Fruit fly (Drosophila melanogaster) whole organism, pupa: ENCODE results near the gene CG1677.

Experiments
- CG10348 ChIP-seq: fragments of 200-800 bp; sonication (Bioruptor generic); IDR thresholded peaks from 2 replicates; pipeline ENCODE4 v1.3.6; 2022; ENCODE audit warnings: missing biosample characterization, missing genetic modification characterization
- CG12605 ChIP-seq: fragments of 200-800 bp; sonication (Bioruptor generic); IDR thresholded peaks from 2 replicates; pipeline ENCODE4 v1.3.6; 2022; ENCODE audit warnings: missing biosample characterization, missing genetic modification characterization
- CG13204 ChIP-seq: fragments of 200-800 bp; sonication (Bioruptor generic); optimal IDR thresholded peaks from 2 replicates; lab custom pipeline; 2018; ENCODE audit warnings: missing biosample characterization, mild to moderate bottlenecking, missing genetic modification characterization, moderate library complexity
- CG14655 ChIP-seq: fragments of 200-800 bp; sonication (Bioruptor generic); optimal IDR thresholded peaks from 3 replicates; lab custom pipeline; 2017; ENCODE audit warnings: mild to moderate bottlenecking, missing biosample characterization, missing genetic modification reagents, missing genetic modification characterization
- CG15710 ChIP-seq: fragments of 200-800 bp; sonication (Bioruptor generic); optimal IDR thresholded peaks from 2 replicates; lab custom pipeline; 2018; ENCODE audit warnings: missing biosample characterization, mild to moderate bottlenecking, missing genetic modification characterization, moderate library complexity
- CG17806 ChIP-seq: fragments of 200-800 bp; sonication (Bioruptor generic); optimal IDR thresholded peaks from 2 replicates; lab custom pipeline; 2018; ENCODE audit warnings: missing biosample characterization, mild to moderate bottlenecking, missing genetic modification characterization, moderate library complexity
- CG32121 ChIP-seq: fragments of 200-800 bp; sonication (Bioruptor generic); IDR thresholded peaks from 2 replicates; pipeline ENCODE4 v1.3.6; 2022; ENCODE audit warnings: missing biosample characterization, missing genetic modification characterization
- CG34367 ChIP-seq: fragments of 200-800 bp; sonication (Bioruptor generic); optimal IDR thresholded peaks from 2 replicates; lab custom pipeline; 2018; ENCODE audit warnings: missing biosample characterization, mild to moderate bottlenecking, missing genetic modification characterization
- CG4496 ChIP-seq: fragments of 200-800 bp; sonication (Bioruptor generic); IDR thresholded peaks from 3 replicates; pipeline ENCODE4 v1.3.6; 2022; ENCODE audit warnings: missing biosample characterization, missing genetic modification characterization
- CG8159 ChIP-seq: fragments of 200-800 bp; sonication (Bioruptor generic); optimal IDR thresholded peaks from 3 replicates; lab custom pipeline; 2018; ENCODE audit warnings: missing biosample characterization, mild to moderate bottlenecking, missing genetic modification characterization, moderate library complexity
- CG8301 ChIP-seq: fragments of 200-800 bp; sonication (Bioruptor generic); optimal IDR thresholded peaks from 2 replicates; lab custom pipeline; 2018; ENCODE audit warnings: missing biosample characterization, mild to moderate bottlenecking, missing genetic modification characterization
- CG9948 ChIP-seq: fragments of 200-800 bp; sonication (Bioruptor generic); optimal IDR thresholded peaks from 2 replicates; lab custom pipeline; 2018; ENCODE audit warnings: missing biosample characterization, mild to moderate bottlenecking, missing genetic modification characterization, moderate library complexity
- D1 ChIP-seq: fragments of 200-800 bp; sonication (Bioruptor generic); optimal IDR thresholded peaks from 2 replicates; lab custom pipeline; 2018; ENCODE audit warnings: missing biosample characterization, mild to moderate bottlenecking, missing genetic modification characterization, moderate library complexity
- EcR ChIP-seq: fragments of 200-800 bp; sonication (Bioruptor generic); optimal IDR thresholded peaks from 3 replicates; lab custom pipeline; 2019; ENCODE audit warnings: missing biosample characterization, missing genetic modification characterization, mild to moderate bottlenecking, moderate library complexity, missing genetic modification reagents
- Ets98B ChIP-seq: fragments of 200-800 bp; sonication (Bioruptor generic); IDR thresholded peaks from 2 replicates; pipeline ENCODE4 v1.3.6; 2022; ENCODE audit warnings: missing biosample characterization, missing genetic modification characterization
- Pif1A ChIP-seq: fragments of 200-800 bp; sonication (Bioruptor generic); optimal IDR thresholded peaks from 3 replicates; lab custom pipeline; 2016; ENCODE audit warnings: missing biosample characterization, missing genetic modification characterization
- Pif1B ChIP-seq: fragments of 200-800 bp; sonication (Bioruptor generic); optimal IDR thresholded peaks from 3 replicates; lab custom pipeline; 2016; ENCODE audit warnings: missing biosample characterization, missing genetic modification characterization
- Snoo ChIP-seq: fragments of 200-800 bp; sonication (Bioruptor generic); optimal IDR thresholded peaks from 3 replicates; lab custom pipeline; 2017; ENCODE audit warnings: missing biosample characterization, mild to moderate bottlenecking, missing genetic modification characterization, inconsistent platforms
- fd96Ca ChIP-seq: fragments of 200-800 bp; sonication (Bioruptor generic); IDR thresholded peaks from 3 replicates; pipeline ENCODE4 v1.3.6; 2022; ENCODE audit warnings: missing biosample characterization, missing genetic modification characterization
- gl ChIP-seq: fragments of 200-800 bp; sonication (Bioruptor generic); optimal IDR thresholded peaks from 2 replicates; lab custom pipeline; 2018; ENCODE audit warnings: missing biosample characterization, mild to moderate bottlenecking, missing genetic modification characterization
- rn ChIP-seq: fragments of 200-800 bp; sonication (Bioruptor generic); IDR thresholded peaks from 2 replicates; pipeline ENCODE4 v1.3.6; 2022; ENCODE audit warnings: missing biosample characterization, missing genetic modification characterization

Gene CG1677

dm6 chrX:7293133-7293873 lies 112.3 kb downstream of the CG1677 start:
- TF ChIP-seq CG10348 (peak; percentile 71), Pif1A (peak; percentile 84), D1 (tag; lab: Kevin White, UChicago) (peak; percentile 65), gl (tag; lab: Kevin White, UChicago) (peak; percentile 80), rn (GFP tag; lab: Robert Waterston, UW) (peak; percentile 82), CG8159 (peak; percentile 89), CG17806 (tag; lab: Kevin White, UChicago) (peak; percentile 90), Ets98B (GFP tag; lab: Robert Waterston, UW) (peak; percentile 91), fd96Ca (GFP tag; lab: Robert Waterston, UW) (peak; percentile 93), CG15710 (tag; lab: Kevin White, UChicago) (peak; percentile 91), CG12605 (GFP tag; lab: Robert Waterston, UW) (peak; percentile 85), Snoo (tag; lab: Kevin White, UChicago) (peak; percentile 80), CG14655 (GFP tag; lab: Kevin White, UChicago) (peak; percentile 84), CG32121 (GFP tag; lab: Robert Waterston, UW) (peak; percentile 88), Pif1B (peak; percentile 86), CG34367 (tag; lab: Kevin White, UChicago) (peak; percentile 90), CG9948 (tag; lab: Kevin White, UChicago) (peak; percentile 85), CG13204 (peak; percentile 67), EcR (GFP tag; lab: Kevin White, UChicago) (no peak), CG4496 (GFP tag; lab: Robert Waterston, UW) (peak; percentile 95), CG8301 (tag; lab: Kevin White, UChicago) (peak; percentile 81)

dm6 chrX:7291850-7292499 lies 113.6 kb downstream of the CG1677 start:
- TF ChIP-seq CG34367 (tag; lab: Kevin White, UChicago) = peak; percentile 54
- TF ChIP-seq rn (GFP tag; lab: Robert Waterston, UW) = no peak
- peak; percentile 83 for TF ChIP-seq CG14655 (GFP tag; lab: Kevin White, UChicago)
- peak; percentile 59 for TF ChIP-seq Ets98B (GFP tag; lab: Robert Waterston, UW)
- TF ChIP-seq Snoo (tag; lab: Kevin White, UChicago) = peak; percentile 63
- TF ChIP-seq CG4496 (GFP tag; lab: Robert Waterston, UW) = peak; percentile 69; the same call in 2 of the 3 replicates
- peak; percentile 86 for TF ChIP-seq CG8159
- peak; percentile 77 for TF ChIP-seq CG9948 (tag; lab: Kevin White, UChicago)
- peak; percentile 1 for TF ChIP-seq D1 (tag; lab: Kevin White, UChicago)
- TF ChIP-seq CG13204 = peak; percentile 60
- TF ChIP-seq Pif1B = peak; percentile 82
- TF ChIP-seq CG10348 = no peak
- 0 out of 3 replicates have a peak, but pooled peaks have one; percentile 47 for TF ChIP-seq fd96Ca (GFP tag; lab: Robert Waterston, UW)
- peak; percentile 47 for TF ChIP-seq CG32121 (GFP tag; lab: Robert Waterston, UW)
- TF ChIP-seq CG15710 (tag; lab: Kevin White, UChicago) = peak; percentile 83
- TF ChIP-seq Pif1A = peak; percentile 73
- TF ChIP-seq CG17806 (tag; lab: Kevin White, UChicago) = peak; percentile 76
- TF ChIP-seq EcR (GFP tag; lab: Kevin White, UChicago) = no peak
- peak; percentile 36 for TF ChIP-seq gl (tag; lab: Kevin White, UChicago)
- TF ChIP-seq CG12605 (GFP tag; lab: Robert Waterston, UW) = peak; percentile 66; the same call in 1 of the 2 replicates
- TF ChIP-seq CG8301 (tag; lab: Kevin White, UChicago) = peak; percentile 72

dm6 chrX:7290811-7291515 lies 114.6 kb downstream of the CG1677 start, which contains the start of gene unc-119:
unc-119 (minus strand) TSS chrX:7291298.
- TF ChIP-seq CG8301 (tag; lab: Kevin White, UChicago) (no peak), rn (GFP tag; lab: Robert Waterston, UW) (no peak), Pif1B (peak; percentile 9), CG34367 (tag; lab: Kevin White, UChicago) (peak; percentile 59), CG32121 (GFP tag; lab: Robert Waterston, UW) (no peak), Pif1A (peak; percentile 38), CG12605 (GFP tag; lab: Robert Waterston, UW) (no peak; the same call in 1 of the 2 replicates), CG14655 (GFP tag; lab: Kevin White, UChicago) (no peak), CG10348 (no peak), CG9948 (tag; lab: Kevin White, UChicago) (peak; percentile 22), CG4496 (GFP tag; lab: Robert Waterston, UW) (peak; percentile 28; the same call in 1 of the 3 replicates), Snoo (tag; lab: Kevin White, UChicago) (peak; percentile 3), CG8159 (peak; percentile 5), fd96Ca (GFP tag; lab: Robert Waterston, UW) (no peak), EcR (GFP tag; lab: Kevin White, UChicago) (peak; percentile 33), CG17806 (tag; lab: Kevin White, UChicago) (peak; percentile 7), CG15710 (tag; lab: Kevin White, UChicago) (peak; percentile 56), gl (tag; lab: Kevin White, UChicago) (peak; percentile 66), Ets98B (GFP tag; lab: Robert Waterston, UW) (no peak), CG13204 (peak; percentile 59), D1 (tag; lab: Kevin White, UChicago) (peak; percentile 3)
- TF ChIP-seq, all 21 proteins: peak for 13
